Fruit fly (Drosophila melanogaster) whole organism, embryonic: Measurements from ENCODE around the gene Uba2.

Experiments used
- ATbp ChIP-seq: fragments of 200-800 bp; sonication (Bioruptor generic); optimal IDR thresholded peaks from 2 replicates; lab custom pipeline; 2017; ENCODE audit warnings: missing biosample characterization, mild to moderate bottlenecking, missing genetic modification characterization, missing genetic modification reagents
- Atf3 ChIP-seq: fragments of 200-800 bp; sonication (Bioruptor generic); optimal IDR thresholded peaks from 3 replicates; lab custom pipeline; 2016; ENCODE audit warnings: missing biosample characterization, missing genetic modification characterization
- BEAF-32 ChIP-seq: fragments of 200-800 bp; sonication (Bioruptor generic); optimal IDR thresholded peaks from 3 replicates; lab custom pipeline; 2017; ENCODE audit warnings: missing biosample characterization, missing genetic modification characterization, mild to moderate bottlenecking, moderate library complexity, missing genetic modification reagents
- CG10431 ChIP-seq: fragments of 200-800 bp; sonication (Bioruptor generic); optimal IDR thresholded peaks from 3 replicates; lab custom pipeline; 2018; ENCODE audit warnings: missing biosample characterization, mild to moderate bottlenecking, missing genetic modification characterization
- CG10959 ChIP-seq: fragments of 200-800 bp; sonication (Bioruptor generic); IDR thresholded peaks from 2 replicates; pipeline ENCODE4 v1.3.6; 2022; ENCODE audit warnings: missing biosample characterization, missing genetic modification characterization
- CG11560 ChIP-seq: fragments of 200-800 bp; sonication (Bioruptor generic); IDR thresholded peaks from 3 replicates; pipeline ENCODE4 v1.3.6; 2022; ENCODE audit warnings: missing biosample characterization, missing genetic modification characterization
- CG12391 ChIP-seq: fragments of 200-800 bp; sonication (Bioruptor generic); optimal IDR thresholded peaks from 3 replicates; lab custom pipeline; 2018; ENCODE audit warnings: missing biosample characterization, mild to moderate bottlenecking, missing genetic modification characterization, moderate library complexity
- CG13296 ChIP-seq: fragments of 200-800 bp; sonication (Bioruptor generic); optimal IDR thresholded peaks from 3 replicates; lab custom pipeline; 2018; ENCODE audit warnings: missing biosample characterization, mild to moderate bottlenecking, missing genetic modification characterization
- CG14014 ChIP-seq: fragments of 200-800 bp; sonication (Bioruptor generic); IDR thresholded peaks from 2 replicates; pipeline ENCODE4 v1.3.6; 2022; ENCODE audit warnings: missing biosample characterization, missing genetic modification characterization
- CG14667 ChIP-seq: fragments of 200-800 bp; sonication (Bioruptor generic); IDR thresholded peaks from 2 replicates; pipeline ENCODE4 v1.3.6; 2022; ENCODE audit warnings: missing biosample characterization, missing genetic modification characterization
- CG16863 ChIP-seq: fragments of 200-800 bp; sonication (Bioruptor generic); optimal IDR thresholded peaks from 3 replicates; lab custom pipeline; 2016; ENCODE audit warnings: missing biosample characterization, missing genetic modification characterization
- CG17186 ChIP-seq: fragments of 200-800 bp; sonication (Bioruptor generic); optimal IDR thresholded peaks from 3 replicates; lab custom pipeline; 2017; ENCODE audit warnings: missing biosample characterization, missing genetic modification reagents, missing genetic modification characterization
- CG17328 ChIP-seq: fragments of 200-800 bp; sonication (Bioruptor generic); IDR thresholded peaks from 2 replicates; pipeline ENCODE4 v1.3.6; 2022; ENCODE audit warnings: missing biosample characterization, missing genetic modification characterization
- CG18764 ChIP-seq: fragments of 200-800 bp; sonication (Bioruptor generic); optimal IDR thresholded peaks from 3 replicates; lab custom pipeline; 2016; ENCODE audit warnings: missing biosample characterization, missing genetic modification characterization
- CG2116 ChIP-seq: fragments of 200-800 bp; sonication (Bioruptor generic); optimal IDR thresholded peaks from 3 replicates; lab custom pipeline; 2018; ENCODE audit warnings: missing biosample characterization, mild to moderate bottlenecking, missing genetic modification characterization
- CG3065 ChIP-seq: fragments of 200-800 bp; sonication (Bioruptor generic); optimal IDR thresholded peaks from 2 replicates; lab custom pipeline; 2016; ENCODE audit warnings: missing biosample characterization, missing genetic modification characterization
- CG4854 ChIP-seq: fragments of 200-800 bp; sonication (Bioruptor generic); optimal IDR thresholded peaks from 2 replicates; lab custom pipeline; 2016; ENCODE audit warnings: missing biosample characterization, missing genetic modification characterization, inconsistent platforms
- CkIIα-i1 ChIP-seq: fragments of 200-800 bp; sonication (Bioruptor generic); IDR thresholded peaks from 2 replicates; pipeline ENCODE4 v1.3.6; 2022; ENCODE audit warnings: missing biosample characterization, missing genetic modification characterization
- D19A ChIP-seq: fragments of 200-800 bp; optimal IDR thresholded peaks from 3 replicates; lab custom pipeline; 2019; ENCODE audit warnings: missing biosample characterization, mild to moderate bottlenecking, missing genetic modification characterization, moderate library complexity
- Dll ChIP-seq: fragments of 200-800 bp; sonication (Bioruptor generic); IDR thresholded peaks from 4 replicates; pipeline ENCODE4 v1.3.6; 2022; ENCODE audit warnings: missing biosample characterization, missing genetic modification characterization; ENCODE audit not compliant: partially characterized antibody
- Eip74EF ChIP-seq, 2 experiments: fragments of 200-800 bp in 1 of 2; fragments of >200 bp in 1 of 2; sonication (Bioruptor generic) in 1 of 2; optimal IDR thresholded peaks; 2 replicates each; lab custom pipeline; 2017 to 2019; ENCODE audit warnings: missing biosample characterization in 2 of 2, missing genetic modification characterization in 2 of 2, mild to moderate bottlenecking in 1 of 2, moderate library complexity in 1 of 2
- HLH3B ChIP-seq: fragments of 200-800 bp; sonication (Bioruptor generic); IDR thresholded peaks from 2 replicates; pipeline ENCODE4 v1.3.6; 2022; ENCODE audit warnings: missing biosample characterization, missing genetic modification characterization
- Hmx ChIP-seq: fragments of 200-800 bp; sonication (Bioruptor generic); optimal IDR thresholded peaks from 2 replicates; lab custom pipeline; 2016; ENCODE audit warnings: missing biosample characterization, missing genetic modification characterization
- Myb ChIP-seq: fragments of 200-800 bp; sonication (Bioruptor generic); optimal IDR thresholded peaks from 2 replicates; lab custom pipeline; 2016; ENCODE audit warnings: missing biosample characterization, missing genetic modification characterization
- Nf-YC ChIP-seq: fragments of 200-800 bp; optimal IDR thresholded peaks from 3 replicates; lab custom pipeline; 2019; ENCODE audit warnings: missing biosample characterization, mild to moderate bottlenecking, missing genetic modification characterization, moderate library complexity
- NfI ChIP-seq: fragments of 200-800 bp; sonication (Bioruptor generic); optimal IDR thresholded peaks from 3 replicates; lab custom pipeline; 2018; ENCODE audit warnings: missing biosample characterization, mild to moderate bottlenecking, missing genetic modification characterization, moderate library complexity
- Poxn ChIP-seq: fragments of 200-800 bp; sonication (Bioruptor generic); IDR thresholded peaks from 2 replicates; pipeline ENCODE4 v1.3.6; 2022; ENCODE audit warnings: missing biosample characterization, missing genetic modification characterization
- Rx ChIP-seq: fragments of 200-800 bp; sonication (Bioruptor generic); IDR thresholded peaks from 2 replicates; pipeline ENCODE4 v1.3.6; 2022; ENCODE audit warnings: missing biosample characterization, missing genetic modification characterization
- Scr ChIP-seq: fragments of 200-800 bp; sonication (Bioruptor generic); IDR thresholded peaks from 2 replicates; pipeline ENCODE4 v1.3.6; 2022; ENCODE audit warnings: missing biosample characterization, missing genetic modification characterization; ENCODE audit not compliant: partially characterized antibody
- Sry-δ ChIP-seq: fragments of 200-800 bp; sonication (Bioruptor generic); optimal IDR thresholded peaks from 2 replicates; lab custom pipeline; 2016; ENCODE audit warnings: missing biosample characterization, missing genetic modification characterization
- bigmax ChIP-seq: fragments of 200-800 bp; sonication (Bioruptor generic); optimal IDR thresholded peaks from 2 replicates; lab custom pipeline; 2018; ENCODE audit warnings: missing biosample characterization, mild to moderate bottlenecking, missing genetic modification characterization
- caup ChIP-seq: fragments of 200-800 bp; sonication (Bioruptor generic); optimal IDR thresholded peaks from 3 replicates; lab custom pipeline; 2017; ENCODE audit warnings: missing biosample characterization, mild to moderate bottlenecking, missing genetic modification characterization, moderate library complexity; ENCODE audit not compliant: severe bottlenecking
- chinmo ChIP-seq: fragments of 200-800 bp; sonication (Bioruptor generic); IDR thresholded peaks from 4 replicates; pipeline ENCODE4 v1.3.6; 2022; ENCODE audit warnings: missing biosample characterization, missing genetic modification characterization; ENCODE audit not compliant: partially characterized antibody
- chm ChIP-seq: fragments of 200-800 bp; sonication (Bioruptor generic); IDR thresholded peaks from 2 replicates; pipeline ENCODE4 v1.3.6; 2022; ENCODE audit warnings: missing biosample characterization, missing genetic modification characterization
- ci ChIP-seq: fragments of 200-800 bp; sonication (Bioruptor generic); IDR thresholded peaks from 3 replicates; pipeline ENCODE4 v1.3.6; 2022; ENCODE audit warnings: missing biosample characterization, missing genetic modification characterization
- en ChIP-seq: fragments of 200-800 bp; sonication (Bioruptor generic); optimal IDR thresholded peaks from 2 replicates; lab custom pipeline; 2016; ENCODE audit warnings: missing biosample characterization, missing genetic modification characterization
- gfzf ChIP-seq: fragments of 200-800 bp; sonication (Bioruptor generic); optimal IDR thresholded peaks from 2 replicates; lab custom pipeline; 2016; ENCODE audit warnings: missing biosample characterization, mild to moderate bottlenecking, missing genetic modification characterization, moderate library complexity
- grn ChIP-seq: fragments of 200-800 bp; sonication (Bioruptor generic); optimal IDR thresholded peaks from 3 replicates; lab custom pipeline; 2017; ENCODE audit warnings: missing biosample characterization, missing genetic modification characterization
- hbn ChIP-seq: fragments of 200-800 bp; sonication (Bioruptor generic); IDR thresholded peaks from 2 replicates; pipeline ENCODE4 v1.3.6; 2022; ENCODE audit warnings: missing biosample characterization, missing genetic modification characterization; ENCODE audit not compliant: partially characterized antibody
- jigr1 ChIP-seq: fragments of 200-800 bp; sonication (Bioruptor generic); IDR thresholded peaks from 3 replicates; pipeline ENCODE4 v1.3.6; 2022; ENCODE audit warnings: missing biosample characterization, missing genetic modification characterization
- lbe ChIP-seq: fragments of 200-800 bp; sonication (Bioruptor generic); optimal IDR thresholded peaks from 2 replicates; lab custom pipeline; 2016; ENCODE audit warnings: missing biosample characterization, mild to moderate bottlenecking, missing genetic modification characterization
- lilli ChIP-seq: fragments of 200-800 bp; sonication (Bioruptor generic); optimal IDR thresholded peaks from 3 replicates; lab custom pipeline; 2016; ENCODE audit warnings: missing biosample characterization, missing genetic modification characterization
- nerfin-1 ChIP-seq: fragments of 200-800 bp; sonication (Bioruptor generic); optimal IDR thresholded peaks from 3 replicates; lab custom pipeline; 2019; ENCODE audit warnings: missing biosample characterization, mild to moderate bottlenecking, missing genetic modification characterization, moderate library complexity
- nerfin-2 ChIP-seq: fragments of 200-800 bp; sonication (Bioruptor generic); IDR thresholded peaks from 2 replicates; pipeline ENCODE4 v1.3.6; 2022; ENCODE audit warnings: missing biosample characterization, missing genetic modification characterization; ENCODE audit not compliant: partially characterized antibody
- phol ChIP-seq: fragments of 200-800 bp; sonication (Bioruptor generic); optimal IDR thresholded peaks from 3 replicates; lab custom pipeline; 2018; ENCODE audit warnings: missing biosample characterization, mild to moderate bottlenecking, missing genetic modification characterization, moderate library complexity
- run ChIP-seq: fragments of 200-800 bp; sonication (Bioruptor generic); optimal IDR thresholded peaks from 3 replicates; lab custom pipeline; 2018; ENCODE audit warnings: missing biosample characterization, mild to moderate bottlenecking, missing genetic modification characterization
- scrt ChIP-seq: fragments of 200-800 bp; sonication (Bioruptor generic); optimal IDR thresholded peaks from 2 replicates; lab custom pipeline; 2018; ENCODE audit warnings: missing biosample characterization, mild to moderate bottlenecking, missing genetic modification characterization, moderate library complexity
- stwl ChIP-seq: fragments of 200-800 bp; sonication (Bioruptor generic); optimal IDR thresholded peaks from 3 replicates; lab custom pipeline; 2018; ENCODE audit warnings: missing biosample characterization, mild to moderate bottlenecking, missing genetic modification characterization, moderate library complexity
- sug ChIP-seq: fragments of 200-800 bp; optimal IDR thresholded peaks from 2 replicates; lab custom pipeline; 2019; ENCODE audit warnings: missing biosample characterization, mild to moderate bottlenecking, missing genetic modification characterization, moderate library complexity
- tna ChIP-seq: fragments of 200-800 bp; sonication (Bioruptor generic); IDR thresholded peaks from 2 replicates; pipeline ENCODE4 v1.3.6; 2022; ENCODE audit warnings: missing biosample characterization, missing genetic modification characterization; ENCODE audit not compliant: partially characterized antibody

Uba2 gene

DNA sequence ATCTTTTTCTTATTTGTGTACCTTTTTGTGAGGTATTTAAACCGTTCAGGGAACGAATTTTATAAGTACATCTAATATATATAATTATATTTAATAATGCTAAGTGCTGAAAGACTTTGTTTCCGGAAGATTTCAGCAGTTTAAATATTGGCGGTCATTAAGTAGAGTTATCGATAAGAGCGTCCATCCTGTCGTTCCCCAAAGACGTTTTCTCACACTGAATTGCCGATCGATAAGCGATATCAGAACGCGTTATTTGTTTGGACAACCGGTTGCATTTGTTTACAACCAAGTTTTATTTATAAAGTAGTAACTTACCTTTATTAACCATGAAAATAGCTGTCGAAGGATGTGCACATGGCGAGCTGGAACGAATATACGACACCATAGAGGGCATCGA is 6.0 kb downstream of the Uba2 start, which contains the start of gene ldbr (continued):
- TF ChIP-seq ci (0 out of 3 replicates have a peak, but pooled peaks have one; percentile 29), Rx (GFP tag; lab: Robert Waterston, UW) (no peak), CkIIα-i1 (GFP tag; lab: Robert Waterston, UW) (no peak), nerfin-2 (peak; percentile 52; the same call in 1 of the 2 replicates), CG17328 (GFP tag; lab: Robert Waterston, UW) (no peak), CG3065 (GFP tag; lab: Kevin White, UChicago) (no peak), BEAF-32 (GFP tag; lab: Kevin White, UChicago) (peak; percentile 38), Poxn (no peak), Eip74EF (GFP tag; optimal IDR thresholded peaks at IDR 0.05; lab: Kevin White, UChicago) (no peak), stwl (tag; lab: Kevin White, UChicago) (peak; percentile 60), hbn (GFP tag; lab: Robert Waterston, UW) (peak; percentile 29; the same call in 1 of the 2 replicates), Myb (no peak), CG14014 (GFP tag; lab: Robert Waterston, UW) (no peak), D19A (tag; lab: Kevin White, UChicago) (no peak), CG12391 (tag; lab: Kevin White, UChicago) (peak; percentile 18), chm (no peak), sug (tag; lab: Kevin White, UChicago) (peak; percentile 34), ATbp (GFP tag; lab: Kevin White, UChicago) (peak; percentile 5), HLH3B (GFP tag; lab: Robert Waterston, UW) (no peak), CG10431 (GFP tag; lab: Kevin White, UChicago) (peak; percentile 23), tna (GFP tag; lab: Robert Waterston, UW) (peak; percentile 41; the same call in 1 of the 2 replicates), jigr1 (no peak), NfI (GFP tag; lab: Kevin White, UChicago) (peak; percentile 31), Atf3 (GFP tag; lab: Kevin White, UChicago) (no peak), caup (GFP tag; lab: Kevin White, UChicago) (peak; percentile 15), grn (GFP tag; lab: Kevin White, UChicago) (no peak), en (GFP tag; lab: Kevin White, UChicago) (no peak), CG17186 (GFP tag; lab: Kevin White, UChicago) (peak; percentile 6), phol (tag; lab: Kevin White, UChicago) (peak; percentile 39), Dll (GFP tag; lab: Robert Waterston, UW) (peak; percentile 61; the same call in 3 of the 4 replicates), lilli (GFP tag; lab: Kevin White, UChicago) (peak; percentile 17), CG16863 (GFP tag; lab: Kevin White, UChicago) (no peak), Sry-δ (peak; percentile 29), chinmo (GFP tag; lab: Robert Waterston, UW) (no peak), CG10959 (GFP tag; lab: Robert Waterston, UW) (no peak), nerfin-1 (tag; lab: Kevin White, UChicago) (no peak), CG13296 (GFP tag; lab: Kevin White, UChicago) (peak; percentile 14), run (tag; lab: Kevin White, UChicago) (no peak), Nf-YC (tag; lab: Kevin White, UChicago) (no peak), gfzf (peak; percentile 40), lbe (peak; percentile 74), CG18764 (no peak), CG2116 (GFP tag; lab: Kevin White, UChicago) (peak; percentile 87), CG11560 (tag; lab: Robert Waterston, UW) (no peak), CG4854 (GFP tag; lab: Kevin White, UChicago) (no peak), Hmx (GFP tag; lab: Kevin White, UChicago) (no peak), Scr (peak; percentile 57), scrt (GFP tag; lab: Kevin White, UChicago) (peak; percentile 71), bigmax (GFP tag; lab: Kevin White, UChicago) (no peak), CG14667 (GFP tag; lab: Robert Waterston, UW) (no peak)
